Fruit fly (Drosophila melanogaster) whole organism, embryonic: ENCODE data around the gene Ocrl.

ENCODE experiments used
- Abd-B ChIP-seq: fragments of 200-800 bp; sonication (Bioruptor generic); optimal IDR thresholded peaks from 2 replicates; lab custom pipeline; 2018; ENCODE audit warnings: missing biosample characterization, mild to moderate bottlenecking, missing genetic modification characterization, moderate library complexity
- Atf6 ChIP-seq: fragments of 200-800 bp; sonication (Bioruptor generic); IDR thresholded peaks from 2 replicates; pipeline ENCODE4 v1.3.6; 2022; ENCODE audit warnings: missing biosample characterization, missing genetic modification characterization
- B-H2 ChIP-seq: fragments of 200-800 bp; sonication (Bioruptor generic); optimal IDR thresholded peaks from 2 replicates; lab custom pipeline; 2018; ENCODE audit warnings: missing biosample characterization, mild to moderate bottlenecking, missing genetic modification characterization
- Bgb ChIP-seq: fragments of 200-800 bp; sonication (Bioruptor generic); IDR thresholded peaks from 2 replicates; pipeline ENCODE4 v1.3.6; 2022; ENCODE audit warnings: missing biosample characterization, missing genetic modification characterization; ENCODE audit not compliant: partially characterized antibody
- CG1024 ChIP-seq: fragments of 200-800 bp; sonication (Bioruptor generic); IDR thresholded peaks from 2 replicates; pipeline ENCODE4 v1.3.6; 2022; ENCODE audit warnings: missing biosample characterization, missing genetic modification characterization
- CG11085 ChIP-seq: fragments of 200-800 bp; sonication (Bioruptor generic); IDR thresholded peaks from 2 replicates; pipeline ENCODE4 v1.3.6; 2022; ENCODE audit warnings: missing biosample characterization, missing genetic modification characterization
- CG11398 ChIP-seq: fragments of 200-800 bp; sonication (Bioruptor generic); optimal IDR thresholded peaks from 2 replicates; lab custom pipeline; 2016; ENCODE audit warnings: missing biosample characterization, missing genetic modification characterization
- CG12236 ChIP-seq: fragments of 200-800 bp; sonication (Bioruptor generic); optimal IDR thresholded peaks from 2 replicates; lab custom pipeline; 2016; ENCODE audit warnings: missing biosample characterization, missing genetic modification characterization
- CG12769 ChIP-seq: fragments of 200-800 bp; sonication (Bioruptor generic); optimal IDR thresholded peaks from 2 replicates; lab custom pipeline; 2019; ENCODE audit warnings: missing biosample characterization, mild to moderate bottlenecking, missing genetic modification characterization, moderate library complexity
- CG15011 ChIP-seq: fragments of 200-800 bp; sonication (Bioruptor generic); optimal IDR thresholded peaks from 3 replicates; lab custom pipeline; 2018; ENCODE audit warnings: missing biosample characterization, mild to moderate bottlenecking, missing genetic modification characterization
- CG15479 ChIP-seq: fragments of 200-800 bp; sonication (Bioruptor generic); optimal IDR thresholded peaks from 3 replicates; lab custom pipeline; 2019; ENCODE audit warnings: missing biosample characterization, mild to moderate bottlenecking, missing genetic modification characterization, moderate library complexity
- CG17612 ChIP-seq: fragments of 200-800 bp; sonication (Bioruptor generic); IDR thresholded peaks from 2 replicates; pipeline ENCODE4 v1.3.6; 2022; ENCODE audit warnings: missing biosample characterization, missing genetic modification characterization
- CG18011 ChIP-seq: fragments of 200-800 bp; sonication (Bioruptor generic); optimal IDR thresholded peaks from 2 replicates; lab custom pipeline; 2017; ENCODE audit warnings: missing biosample characterization, missing genetic modification characterization, mild to moderate bottlenecking, moderate library complexity, missing genotype
- CG1832 ChIP-seq: fragments of 200-800 bp; sonication (Bioruptor generic); optimal IDR thresholded peaks from 2 replicates; lab custom pipeline; 2017; ENCODE audit warnings: missing biosample characterization, mild to moderate bottlenecking, missing genetic modification characterization, inconsistent platforms
- CG2202 ChIP-seq: fragments of 200-800 bp; sonication (Bioruptor generic); optimal IDR thresholded peaks from 2 replicates; lab custom pipeline; 2018; ENCODE audit warnings: missing biosample characterization, mild to moderate bottlenecking, missing genetic modification characterization
- CG3847 ChIP-seq: fragments of 200-800 bp; sonication (Bioruptor generic); IDR thresholded peaks from 2 replicates; pipeline ENCODE4 v1.3.6; 2022; ENCODE audit warnings: missing biosample characterization, missing genetic modification characterization
- CG4282 ChIP-seq: fragments of 200-800 bp; sonication (Bioruptor generic); optimal IDR thresholded peaks from 2 replicates; lab custom pipeline; 2016; ENCODE audit warnings: missing biosample characterization, missing genetic modification characterization
- CG4854 ChIP-seq: fragments of 200-800 bp; sonication (Bioruptor generic); optimal IDR thresholded peaks from 2 replicates; lab custom pipeline; 2016; ENCODE audit warnings: missing biosample characterization, missing genetic modification characterization, inconsistent platforms
- CG6175 ChIP-seq: fragments of 200-800 bp; sonication (Bioruptor generic); IDR thresholded peaks from 3 replicates; pipeline ENCODE4 v1.3.6; 2022; ENCODE audit warnings: missing biosample characterization, missing genetic modification characterization
- CG6813 ChIP-seq: fragments of 200-800 bp; sonication (Bioruptor generic); optimal IDR thresholded peaks from 2 replicates; lab custom pipeline; 2017; ENCODE audit warnings: missing biosample characterization, missing genetic modification characterization, mild to moderate bottlenecking, moderate library complexity, missing genetic modification reagents
- CG6854 ChIP-seq: fragments of 200-800 bp; sonication (Bioruptor generic); optimal IDR thresholded peaks from 3 replicates; lab custom pipeline; 2017; ENCODE audit warnings: missing biosample characterization, mild to moderate bottlenecking, missing genetic modification characterization
- CG7839 ChIP-seq: fragments of 200-800 bp; sonication (Bioruptor generic); optimal IDR thresholded peaks from 3 replicates; lab custom pipeline; 2018; ENCODE audit warnings: missing biosample characterization, mild to moderate bottlenecking, missing genetic modification characterization, moderate library complexity
- CG8290 ChIP-seq, 3 experiments: fragments of 200-800 bp; sonication (Bioruptor generic); optimal IDR thresholded peaks; 2 replicates each; lab custom pipeline; 2016 to 2019; ENCODE audit warnings: missing biosample characterization in 3 of 3, missing genetic modification characterization in 3 of 3, mild to moderate bottlenecking in 2 of 3, moderate library complexity in 1 of 3
- CG8478 ChIP-seq: fragments of >200 bp; optimal IDR thresholded peaks from 2 replicates; lab custom pipeline; 2018
- D19B ChIP-seq: fragments of 200-800 bp; sonication (Bioruptor generic); optimal IDR thresholded peaks from 2 replicates; lab custom pipeline; 2017; ENCODE audit warnings: missing biosample characterization, mild to moderate bottlenecking, missing genetic modification characterization
- Dip2 ChIP-seq: fragments of 200-800 bp; sonication (Bioruptor generic); IDR thresholded peaks from 2 replicates; pipeline ENCODE4 v1.3.6; 2022; ENCODE audit warnings: missing biosample characterization, missing genetic modification characterization
- Doc3 ChIP-seq: fragments of 200-800 bp; sonication (Bioruptor generic); IDR thresholded peaks from 3 replicates; pipeline ENCODE4 v1.3.6; 2022; ENCODE audit warnings: missing biosample characterization, missing genetic modification characterization; ENCODE audit not compliant: partially characterized antibody
- Ets65A ChIP-seq: fragments of 200-800 bp; sonication (Bioruptor generic); peaks from one replicate; lab custom pipeline; 2016; ENCODE audit warnings: missing biosample characterization, missing genetic modification characterization
- Ets97D ChIP-seq: fragments of 200-800 bp; sonication (Bioruptor generic); optimal IDR thresholded peaks from 3 replicates; lab custom pipeline; 2016; ENCODE audit warnings: missing biosample characterization, missing genetic modification characterization
- HLH3B ChIP-seq: fragments of 200-800 bp; sonication (Bioruptor generic); IDR thresholded peaks from 2 replicates; pipeline ENCODE4 v1.3.6; 2022; ENCODE audit warnings: missing biosample characterization, missing genetic modification characterization
- MESR4 ChIP-seq: fragments of 200-800 bp; sonication (Bioruptor generic); optimal IDR thresholded peaks from 2 replicates; lab custom pipeline; 2018; ENCODE audit warnings: missing biosample characterization, mild to moderate bottlenecking, missing genetic modification characterization, moderate library complexity
- NK7.1 ChIP-seq: fragments of 200-800 bp; sonication (Bioruptor generic); optimal IDR thresholded peaks from 3 replicates; lab custom pipeline; 2016; ENCODE audit warnings: missing biosample characterization, missing genetic modification characterization
- Nf-YA ChIP-seq: fragments of 200-800 bp; sonication (Bioruptor generic); IDR thresholded peaks from 2 replicates; pipeline ENCODE4 v1.3.6; 2022; ENCODE audit warnings: missing biosample characterization, missing genetic modification characterization
- Nf-YC ChIP-seq: fragments of 200-800 bp; optimal IDR thresholded peaks from 3 replicates; lab custom pipeline; 2019; ENCODE audit warnings: missing biosample characterization, mild to moderate bottlenecking, missing genetic modification characterization, moderate library complexity
- Oaz ChIP-seq: fragments of 200-800 bp; sonication (Bioruptor generic); IDR thresholded peaks from 2 replicates; pipeline ENCODE4 v1.3.6; 2022; ENCODE audit warnings: missing biosample characterization, missing genetic modification characterization
- Optix ChIP-seq: fragments of 200-800 bp; sonication (Bioruptor generic); IDR thresholded peaks from 3 replicates; pipeline ENCODE4 v1.3.6; 2022; ENCODE audit warnings: missing biosample characterization, missing genetic modification characterization
- Ptx1 ChIP-seq: fragments of 200-800 bp; sonication (Bioruptor generic); IDR thresholded peaks from 2 replicates; pipeline ENCODE4 v1.3.6; 2022; ENCODE audit warnings: missing biosample characterization, missing genetic modification characterization
- ara ChIP-seq: fragments of 200-800 bp; sonication (Bioruptor generic); IDR thresholded peaks from 2 replicates; pipeline ENCODE4 v1.3.6; 2022; ENCODE audit warnings: missing biosample characterization, missing genetic modification characterization
- bowl ChIP-seq: fragments of 200-800 bp; sonication (Bioruptor generic); IDR thresholded peaks from 2 replicates; pipeline ENCODE4 v1.3.6; 2022; ENCODE audit warnings: missing biosample characterization, missing genetic modification characterization
- btn ChIP-seq: fragments of 200-800 bp; sonication (Bioruptor generic); optimal IDR thresholded peaks from 2 replicates; lab custom pipeline; 2016; ENCODE audit warnings: missing biosample characterization, missing genetic modification characterization
- caup ChIP-seq: fragments of 200-800 bp; sonication (Bioruptor generic); optimal IDR thresholded peaks from 3 replicates; lab custom pipeline; 2017; ENCODE audit warnings: missing biosample characterization, mild to moderate bottlenecking, missing genetic modification characterization, moderate library complexity; ENCODE audit not compliant: severe bottlenecking
- chn ChIP-seq: fragments of 200-800 bp; sonication (Bioruptor generic); optimal IDR thresholded peaks from 2 replicates; lab custom pipeline; 2016; ENCODE audit warnings: missing biosample characterization, missing genetic modification characterization
- ci ChIP-seq: fragments of 200-800 bp; sonication (Bioruptor generic); IDR thresholded peaks from 3 replicates; pipeline ENCODE4 v1.3.6; 2022; ENCODE audit warnings: missing biosample characterization, missing genetic modification characterization
- dmrt99B ChIP-seq: fragments of 200-800 bp; sonication (Bioruptor generic); optimal IDR thresholded peaks from 2 replicates; lab custom pipeline; 2018; ENCODE audit warnings: missing biosample characterization, mild to moderate bottlenecking, missing genetic modification characterization, moderate library complexity
- eyg ChIP-seq: fragments of 200-800 bp; sonication (Bioruptor generic); optimal IDR thresholded peaks from 3 replicates; lab custom pipeline; 2016; ENCODE audit warnings: missing biosample characterization, missing genetic modification characterization
- gem ChIP-seq: fragments of 200-800 bp; sonication (Bioruptor generic); optimal IDR thresholded peaks from 2 replicates; lab custom pipeline; 2019; ENCODE audit warnings: missing biosample characterization, mild to moderate bottlenecking, missing genetic modification characterization, moderate library complexity
- grau ChIP-seq: fragments of 200-800 bp; optimal IDR thresholded peaks from 3 replicates; lab custom pipeline; 2019; ENCODE audit warnings: missing biosample characterization, mild to moderate bottlenecking, missing genetic modification characterization, moderate library complexity
- nau ChIP-seq: fragments of 200-800 bp; sonication (Bioruptor generic); optimal IDR thresholded peaks from 3 replicates; lab custom pipeline; 2017; ENCODE audit warnings: missing biosample characterization, mild to moderate bottlenecking, missing genetic modification characterization, missing genetic modification reagents
- pfk ChIP-seq: fragments of 200-800 bp; sonication (Bioruptor generic); optimal IDR thresholded peaks from 2 replicates; lab custom pipeline; 2018; ENCODE audit warnings: missing biosample characterization, mild to moderate bottlenecking, missing genetic modification characterization, moderate library complexity
- tap ChIP-seq: fragments of 200-800 bp; optimal IDR thresholded peaks from 3 replicates; lab custom pipeline; 2019; ENCODE audit warnings: missing biosample characterization, mild to moderate bottlenecking, missing genetic modification characterization, moderate library complexity
- unc-4 ChIP-seq: fragments of 200-800 bp; sonication (Bioruptor generic); IDR thresholded peaks from 2 replicates; pipeline ENCODE4 v1.3.6; 2022; ENCODE audit warnings: missing biosample characterization, missing genetic modification characterization; ENCODE audit not compliant: partially characterized antibody

Gene Ocrl

DNA sequence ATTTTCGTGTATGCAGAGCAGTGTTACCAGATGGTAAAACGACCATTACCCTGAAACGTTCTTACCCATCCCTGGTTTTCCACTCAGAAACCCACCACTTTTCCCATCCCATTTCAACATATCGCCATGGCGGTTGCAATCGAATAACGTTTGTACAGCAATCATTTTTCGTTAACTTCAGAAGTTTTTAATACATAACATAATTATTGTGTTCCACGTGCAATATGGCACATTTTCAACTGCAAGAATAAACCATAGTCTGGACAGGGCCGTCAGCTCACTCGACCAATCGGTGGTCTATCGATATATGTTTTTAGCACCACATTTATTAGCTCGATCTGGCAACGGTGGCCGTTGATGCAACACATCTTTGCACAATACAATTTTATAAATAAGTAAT, 32.9 kb upstream of the Ocrl start, which contains the start of the genes trr and mRpL16 (continued):
- TF ChIP-seq CG1832, result no peak
- TF ChIP-seq CG15011 (GFP tag; lab: Kevin White, UChicago), result no peak
- TF ChIP-seq CG12769, result no peak
- TF ChIP-seq Atf6 (GFP tag; lab: Robert Waterston, UW), result no peak
- peak; percentile 45 for TF ChIP-seq Nf-YC (tag; lab: Kevin White, UChicago)
- TF ChIP-seq grau (tag; lab: Kevin White, UChicago), result peak; percentile 50
- 0 out of 3 replicates have a peak, but pooled peaks have one; percentile 43 for TF ChIP-seq ci (GFP tag; lab: Robert Waterston, UW)
- TF ChIP-seq CG4282 (GFP tag; lab: Kevin White, UChicago), result no peak
- no peak for TF ChIP-seq ara (GFP tag; lab: Robert Waterston, UW)
- no peak for TF ChIP-seq CG6854 (GFP tag; lab: Kevin White, UChicago)
- TF ChIP-seq Abd-B (GFP tag; lab: Kevin White, UChicago), result peak; percentile 64
- peak; percentile 29 for TF ChIP-seq CG18011 (GFP tag; lab: Kevin White, UChicago)
- peak; percentile 27 for TF ChIP-seq CG11398 (GFP tag; lab: Kevin White, UChicago)
- TF ChIP-seq CG7839 (tag; lab: Kevin White, UChicago), result no peak
- TF ChIP-seq Optix (GFP tag; lab: Robert Waterston, UW), result 0 out of 3 replicates have a peak, but pooled peaks have one; percentile 40
- TF ChIP-seq CG11085, result no peak
- no peak for TF ChIP-seq CG8290 (GFP tag; optimal IDR thresholded peaks at IDR 0.05; lab: Kevin White, UChicago)
- TF ChIP-seq CG8290 (tag; optimal IDR thresholded peaks at IDR 0.05; lab: Kevin White, UChicago), result no peak
- TF ChIP-seq CG1024 (GFP tag; lab: Robert Waterston, UW), result no peak
- no peak for TF ChIP-seq CG12236 (GFP tag; lab: Kevin White, UChicago)
- no peak for TF ChIP-seq HLH3B (GFP tag; lab: Robert Waterston, UW)
- TF ChIP-seq dmrt99B (tag; lab: Kevin White, UChicago), result no peak
- TF ChIP-seq btn, result no peak
- TF ChIP-seq CG17612 (GFP tag; lab: Robert Waterston, UW), result no peak
- no peak for TF ChIP-seq Dip2 (GFP tag; lab: Robert Waterston, UW)
- TF ChIP-seq chn, result peak; percentile 20
- TF ChIP-seq nau, result no peak
- peak; percentile 51; the same call in 1 of the 3 replicates for TF ChIP-seq Doc3 (GFP tag; lab: Robert Waterston, UW)
- no peak for TF ChIP-seq Oaz (GFP tag; lab: Robert Waterston, UW)
- TF ChIP-seq CG6175 (GFP tag; lab: Robert Waterston, UW), result peak; percentile 92
- TF ChIP-seq Ets97D, result peak; percentile 66
- no peak for TF ChIP-seq D19B (GFP tag; lab: Kevin White, UChicago)
- TF ChIP-seq gem (tag; lab: Kevin White, UChicago), result no peak
- peak; percentile 45 for TF ChIP-seq MESR4 (GFP tag; lab: Kevin White, UChicago)
- TF ChIP-seq CG3847 (GFP tag; lab: Robert Waterston, UW), result peak; percentile 62
- TF ChIP-seq CG6813 (GFP tag; lab: Kevin White, UChicago), result no peak
- TF ChIP-seq Bgb, result peak; percentile 66
- TF ChIP-seq B-H2 (GFP tag; lab: Kevin White, UChicago), result no peak
- no peak for TF ChIP-seq pfk (GFP tag; lab: Kevin White, UChicago)
- no peak for TF ChIP-seq eyg (GFP tag; lab: Kevin White, UChicago)
- TF ChIP-seq Ets65A (GFP tag; lab: Kevin White, UChicago), result peak; percentile 86
- peak; percentile 39; the same call in 1 of the 2 replicates for TF ChIP-seq Ptx1 (GFP tag; lab: Robert Waterston, UW)
- TF ChIP-seq unc-4, result peak; percentile 80
- no peak for TF ChIP-seq bowl (GFP tag; lab: Robert Waterston, UW)
- TF ChIP-seq CG2202 (tag; lab: Kevin White, UChicago), result no peak
- TF ChIP-seq CG15479 (GFP tag; lab: Kevin White, UChicago), result peak; percentile 96
- no peak for TF ChIP-seq Nf-YA (GFP tag; lab: Robert Waterston, UW)
- TF ChIP-seq tap (tag; lab: Kevin White, UChicago), result no peak
- TF ChIP-seq CG4854 (GFP tag; lab: Kevin White, UChicago), result no peak
- no peak for TF ChIP-seq CG8478 (lab: Kevin White, UChicago)
- TF ChIP-seq NK7.1 (GFP tag; lab: Kevin White, UChicago), result no peak
- TF ChIP-seq caup (GFP tag; lab: Kevin White, UChicago), result peak; percentile 36
